Fruit fly (Drosophila melanogaster): Measurements from ENCODE around the gene cv-d.

dm6 chr3R:15804678-15805077, 48.7 kb downstream of the cv-d start:
- TF ChIP-seq CG1620 (GFP tag; optimal IDR thresholded peaks at IDR 0.05) (no peak), cnc (optimal IDR thresholded peaks at IDR 0.05) (no peak), kay (GFP tag; ENCODE audit: borderline replicate concordance) (no peak), CG14711 (tag; optimal IDR thresholded peaks at IDR 0.05) (no peak), Hr96 (GFP tag; optimal IDR thresholded peaks at IDR 0.05) (no peak), ovo (GFP tag; optimal IDR thresholded peaks at IDR 0.05) (no peak), bab1 (GFP tag; optimal IDR thresholded peaks at IDR 0.05) (no peak), CG12768 (GFP tag; optimal IDR thresholded peaks at IDR 0.05) (no peak)
